Worm (Caenorhabditis elegans): ENCODE measurements around the gene T20G5.9.

The T20G5.9 gene

ce11 chrIII:10202391-10202790, 7.2 kb upstream of the T20G5.9 start:
- TF ChIP-seq tbx-11 (GFP tag; IDR thresholded peaks at IDR 0.05) (no peak), B0310.2 (tag; optimal IDR thresholded peaks at IDR 0.05) (no peak), F13C5.2 (tag; optimal IDR thresholded peaks at IDR 0.05) (no peak), ama-1 (optimal IDR thresholded peaks at IDR 0.05) (no peak), aly-1 (tag; optimal IDR thresholded peaks at IDR 0.05) (no peak), flt-1 (GFP tag; IDR thresholded peaks at IDR 0.05) (no peak), tra-4 (tag; optimal IDR thresholded peaks at IDR 0.05) (no peak), hnd-1 (tag; optimal IDR thresholded peaks at IDR 0.05) (no peak), sea-1 (GFP tag; conservative IDR thresholded peaks at IDR 0.05) (no peak), tbx-37 (GFP tag; conservative IDR thresholded peaks at IDR 0.05) (no peak), ceh-36 (tag; optimal IDR thresholded peaks at IDR 0.05) (no peak), ceh-13 (GFP tag; optimal IDR thresholded peaks at IDR 0.05) (no peak), scrt-1 (GFP tag; IDR thresholded peaks at IDR 0.05) (no peak), hmbx-1 (tag; optimal IDR thresholded peaks at IDR 0.05) (no peak), ets-7 (tag; optimal IDR thresholded peaks at IDR 0.05) (no peak), hmg-4 (GFP tag; optimal IDR thresholded peaks at IDR 0.05) (no peak)

- TF ChIP-seq hmg-4 (GFP tag; optimal IDR thresholded peaks at IDR 0.05) (peak; percentile 1), tbx-37 (GFP tag; conservative IDR thresholded peaks at IDR 0.05) (no peak), ceh-13 (GFP tag; optimal IDR thresholded peaks at IDR 0.05) (no peak)
Observed at ce11 chrIII:10202894-10203871, 6.5 kb upstream of the T20G5.9 start, which contains the start of gene chc-1. TSS of gene chc-1 (plus strand) at chrIII:10203821.

- TF ChIP-seq tra-4 (tag; optimal IDR thresholded peaks at IDR 0.05), result no peak
- no peak for TF ChIP-seq ama-1 (optimal IDR thresholded peaks at IDR 0.05)
- no peak for TF ChIP-seq ceh-36 (tag; optimal IDR thresholded peaks at IDR 0.05)
- no peak for TF ChIP-seq hnd-1 (tag; optimal IDR thresholded peaks at IDR 0.05)
- no peak for TF ChIP-seq ceh-13 (GFP tag; optimal IDR thresholded peaks at IDR 0.05)
- no peak for TF ChIP-seq sea-1 (GFP tag; conservative IDR thresholded peaks at IDR 0.05)
- TF ChIP-seq F13C5.2 (tag; optimal IDR thresholded peaks at IDR 0.05), result no peak
- no peak for TF ChIP-seq B0310.2 (tag; optimal IDR thresholded peaks at IDR 0.05)
- no peak for TF ChIP-seq hmbx-1 (tag; optimal IDR thresholded peaks at IDR 0.05)
- no peak for TF ChIP-seq flt-1 (GFP tag; IDR thresholded peaks at IDR 0.05)
- no peak for TF ChIP-seq hmg-4 (GFP tag; optimal IDR thresholded peaks at IDR 0.05)
- no peak for TF ChIP-seq scrt-1 (GFP tag; IDR thresholded peaks at IDR 0.05)
- TF ChIP-seq pes-1 (GFP tag; IDR thresholded peaks at IDR 0.05), result no peak
- TF ChIP-seq aly-1 (tag; optimal IDR thresholded peaks at IDR 0.05), result no peak
- no peak for TF ChIP-seq ets-7 (tag; optimal IDR thresholded peaks at IDR 0.05)
- TF ChIP-seq tbx-37 (GFP tag; conservative IDR thresholded peaks at IDR 0.05), result no peak
- no peak for TF ChIP-seq tbx-11 (GFP tag; IDR thresholded peaks at IDR 0.05)
Observed at ce11 chrIII:10206352-10206751, 3.3 kb upstream of the T20G5.9 start.

- no peak for TF ChIP-seq hnd-1 (tag; optimal IDR thresholded peaks at IDR 0.05)
- TF ChIP-seq ama-1 (optimal IDR thresholded peaks at IDR 0.05), result no peak
- no peak for TF ChIP-seq sea-1 (GFP tag; conservative IDR thresholded peaks at IDR 0.05)
- TF ChIP-seq pes-1 (GFP tag; IDR thresholded peaks at IDR 0.05), result no peak
Observed at ce11 chrIII:10211889-10212494, 2.4 kb downstream of the T20G5.9 start, which contains the start of the genes blos-1 and best-18. TSS of gene blos-1 (minus strand) at chrIII:10211946. TSS of gene best-18 (plus strand) at chrIII:10212396.

ce11 chrIII:10214540-10214979, 4.9 kb downstream of the T20G5.9 start:
- no peak for TF ChIP-seq tra-4 (tag; optimal IDR thresholded peaks at IDR 0.05)
- TF ChIP-seq ama-1 (optimal IDR thresholded peaks at IDR 0.05), result peak; percentile 20
- no peak for TF ChIP-seq ceh-13 (GFP tag; optimal IDR thresholded peaks at IDR 0.05)

ce11 chrIII:10215882-10216281, 6.2 kb downstream of the T20G5.9 start:
- TF ChIP-seq hmbx-1 (tag; optimal IDR thresholded peaks at IDR 0.05) (no peak), hmg-4 (GFP tag; optimal IDR thresholded peaks at IDR 0.05) (no peak), pes-1 (GFP tag; IDR thresholded peaks at IDR 0.05) (no peak), ceh-36 (tag; optimal IDR thresholded peaks at IDR 0.05) (no peak), ets-7 (tag; optimal IDR thresholded peaks at IDR 0.05) (no peak), tbx-37 (GFP tag; conservative IDR thresholded peaks at IDR 0.05) (no peak), scrt-1 (GFP tag; IDR thresholded peaks at IDR 0.05) (no peak), ceh-13 (GFP tag; optimal IDR thresholded peaks at IDR 0.05) (no peak), aly-1 (tag; optimal IDR thresholded peaks at IDR 0.05) (no peak), F13C5.2 (tag; optimal IDR thresholded peaks at IDR 0.05) (no peak), ama-1 (optimal IDR thresholded peaks at IDR 0.05) (no peak), hnd-1 (tag; optimal IDR thresholded peaks at IDR 0.05) (no peak), B0310.2 (tag; optimal IDR thresholded peaks at IDR 0.05) (no peak), tbx-11 (GFP tag; IDR thresholded peaks at IDR 0.05) (no peak), tra-4 (tag; optimal IDR thresholded peaks at IDR 0.05) (no peak), flt-1 (GFP tag; IDR thresholded peaks at IDR 0.05) (no peak), sea-1 (GFP tag; conservative IDR thresholded peaks at IDR 0.05) (no peak)

ce11 chrIII:10216585-10217278, 7.1 kb downstream of the T20G5.9 start, which contains the start of gene cts-1:
TSS of gene cts-1 (minus strand) at chrIII:10216635.
- TF ChIP-seq hnd-1 (tag; optimal IDR thresholded peaks at IDR 0.05) (no peak), aly-1 (tag; optimal IDR thresholded peaks at IDR 0.05) (peak; percentile 28)

Measured in whole organism, early embryonic.